Worm (Caenorhabditis elegans) whole organism, L4/young adult: ENCODE results near the gene R13H4.7.

ENCODE experiments used
- W03F9.2 ChIP-seq: fragments of 150-350 bp; optimal IDR thresholded peaks from 2 replicates; lab custom pipeline; 2014; ENCODE audit warnings: missing biosample characterization, missing genetic modification characterization
- dao-5 ChIP-seq: sonication (generic microtip); optimal IDR thresholded peaks from 2 replicates; lab custom pipeline; 2016; ENCODE audit warnings: missing genotype, missing genetic modification characterization, moderate library complexity, missing compliant biosample characterization
- him-1 ChIP-seq: sonication (generic microtip); optimal IDR thresholded peaks from 2 replicates; lab custom pipeline; 2016; ENCODE audit warnings: missing genotype, missing genetic modification reagents, missing genetic modification characterization, missing compliant biosample characterization

The R13H4.7 gene

ce11 chrV:11856022-11856421 lies 12.0 kb downstream of the R13H4.7 start:
- no peak for TF ChIP-seq him-1 (tag; lab: Kevin White, UChicago)
- TF ChIP-seq W03F9.2 (tag; lab: Kevin White, UChicago) = no peak
- TF ChIP-seq dao-5 (tag; lab: Kevin White, UChicago) = no peak

- TF ChIP-seq him-1 (tag; lab: Kevin White, UChicago) (no peak), W03F9.2 (tag; lab: Kevin White, UChicago) (no peak), dao-5 (tag; lab: Kevin White, UChicago) (no peak)
Observed at ce11 chrV:11854905-11855304, 13.1 kb downstream of the R13H4.7 start.

- TF ChIP-seq W03F9.2 (tag; lab: Kevin White, UChicago) (no peak), him-1 (tag; lab: Kevin White, UChicago) (no peak), dao-5 (tag; lab: Kevin White, UChicago) (no peak)
Observed at ce11 chrV:11853723-11854122, 14.3 kb downstream of the R13H4.7 start.

- TF ChIP-seq W03F9.2 (tag; lab: Kevin White, UChicago) (no peak), him-1 (tag; lab: Kevin White, UChicago) (no peak), dao-5 (tag; lab: Kevin White, UChicago) (no peak)
Observed at ce11 chrV:11852305-11852704, 15.7 kb downstream of the R13H4.7 start.

ce11 chrV:11849408-11849807 lies 18.6 kb downstream of the R13H4.7 start:
- TF ChIP-seq dao-5 (tag; lab: Kevin White, UChicago) = no peak

ce11 chrV:11846969-11847368 lies 21.1 kb downstream of the R13H4.7 start:
- TF ChIP-seq W03F9.2 (tag; lab: Kevin White, UChicago) (no peak), dao-5 (tag; lab: Kevin White, UChicago) (no peak), him-1 (tag; lab: Kevin White, UChicago) (no peak)

- no peak for TF ChIP-seq him-1 (tag; lab: Kevin White, UChicago)
- TF ChIP-seq W03F9.2 (tag; lab: Kevin White, UChicago) = no peak
- no peak for TF ChIP-seq dao-5 (tag; lab: Kevin White, UChicago)
Observed at ce11 chrV:11845492-11845891, 22.6 kb downstream of the R13H4.7 start, which contains the start of gene hmp-1. hmp-1 (plus strand) TSS chrV:11845871.

ce11 chrV:11844828-11845227 lies 23.2 kb downstream of the R13H4.7 start:
- TF ChIP-seq W03F9.2 (tag; lab: Kevin White, UChicago) = no peak
- no peak for TF ChIP-seq dao-5 (tag; lab: Kevin White, UChicago)
- TF ChIP-seq him-1 (tag; lab: Kevin White, UChicago) = peak; percentile 42

ce11 chrV:11843678-11844366 lies 24.2 kb downstream of the R13H4.7 start, which contains the start of gene nphp-4:
nphp-4 (minus strand) TSS chrV:11843728.
- TF ChIP-seq him-1 (tag; lab: Kevin White, UChicago) (no peak), W03F9.2 (tag; lab: Kevin White, UChicago) (no peak), dao-5 (tag; lab: Kevin White, UChicago) (no peak)

ce11 chrV:11839220-11839619 lies 28.8 kb downstream of the R13H4.7 start, which contains the start of gene idpb-5:
idpb-5 (plus strand) TSS chrV:11839520.
- TF ChIP-seq dao-5 (tag; lab: Kevin White, UChicago) (no peak), him-1 (tag; lab: Kevin White, UChicago) (no peak), W03F9.2 (tag; lab: Kevin White, UChicago) (no peak)

- no peak for TF ChIP-seq dao-5 (tag; lab: Kevin White, UChicago)
- no peak for TF ChIP-seq W03F9.2 (tag; lab: Kevin White, UChicago)
- no peak for TF ChIP-seq him-1 (tag; lab: Kevin White, UChicago)
Observed at ce11 chrV:11836073-11836472, 32.0 kb downstream of the R13H4.7 start, which contains the start of gene R13H4.2. R13H4.2 (plus strand) TSS chrV:11836391.

- no peak for TF ChIP-seq W03F9.2 (tag; lab: Kevin White, UChicago)
- no peak for TF ChIP-seq him-1 (tag; lab: Kevin White, UChicago)
- no peak for TF ChIP-seq dao-5 (tag; lab: Kevin White, UChicago)
Observed at ce11 chrV:11833319-11833718, 34.7 kb downstream of the R13H4.7 start, which contains the start of gene pho-8. pho-8 (plus strand) TSS chrV:11833619.

- TF ChIP-seq him-1 (tag; lab: Kevin White, UChicago) = no peak
- no peak for TF ChIP-seq dao-5 (tag; lab: Kevin White, UChicago)
- no peak for TF ChIP-seq W03F9.2 (tag; lab: Kevin White, UChicago)
Observed at ce11 chrV:11829282-11829681, 38.8 kb downstream of the R13H4.7 start, which contains the start of gene col-158. col-158 (plus strand) TSS chrV:11829582.

ce11 chrV:11826967-11827366 lies 41.1 kb downstream of the R13H4.7 start, which contains the start of the genes mpst-1 and D2023.6:
mpst-1 (minus strand) TSS chrV:11827067.
D2023.6 (plus strand) TSS chrV:11827354.
- no peak for TF ChIP-seq dao-5 (tag; lab: Kevin White, UChicago)
- no peak for TF ChIP-seq him-1 (tag; lab: Kevin White, UChicago)
- no peak for TF ChIP-seq W03F9.2 (tag; lab: Kevin White, UChicago)
